Worm (Caenorhabditis elegans) whole organism, L1 larva: Measurements from ENCODE around the gene Y50D4C.3.

Source experiments
- C16A3.4 ChIP-seq: fragments of 150-350 bp; optimal IDR thresholded peaks from 2 replicates; lab custom pipeline; 2014; ENCODE audit warnings: missing biosample characterization, missing genetic modification characterization
- F16B12.6 ChIP-seq: fragments of 150-350 bp; optimal IDR thresholded peaks from 2 replicates; lab custom pipeline; 2014; ENCODE audit warnings: missing biosample characterization, missing genetic modification characterization
- Y116A8C.19 ChIP-seq: sonication (generic microtip); optimal IDR thresholded peaks from 2 replicates; lab custom pipeline; 2016; ENCODE audit warnings: missing compliant biosample characterization, missing genetic modification characterization, borderline replicate concordance
- alr-1 ChIP-seq: fragments of 200-800 bp; sonication (Bioruptor generic); optimal IDR thresholded peaks from 2 replicates; lab custom pipeline; 2018; ENCODE audit warnings: borderline replicate concordance, mild to moderate bottlenecking, missing genetic modification characterization, missing compliant biosample characterization
- aly-2 ChIP-seq: fragments of 150-350 bp; optimal IDR thresholded peaks from 2 replicates; lab custom pipeline; 2014; ENCODE audit warnings: missing biosample characterization, missing genetic modification characterization
- ama-1 ChIP-seq: fragments of 150-350 bp; optimal IDR thresholded peaks from 2 replicates; lab custom pipeline; 2014
- ceh-63 ChIP-seq: fragments of 200-800 bp; sonication (Bioruptor generic); optimal IDR thresholded peaks from 2 replicates; lab custom pipeline; 2018; ENCODE audit warnings: mild to moderate bottlenecking, missing genetic modification characterization, missing compliant biosample characterization
- ceh-82 ChIP-seq, 3 experiments: fragments of 150-350 bp in 1 of 3; sonication (generic microtip) in 2 of 3; optimal IDR thresholded peaks; 2 replicates each; lab custom pipeline; 2014 to 2017; ENCODE audit warnings: missing biosample characterization in 3 of 3, missing genetic modification characterization in 3 of 3
- ceh-90 ChIP-seq: sonication (generic microtip); optimal IDR thresholded peaks from 2 replicates; lab custom pipeline; 2016; ENCODE audit warnings: missing genetic modification characterization, missing compliant biosample characterization
- efl-1 ChIP-seq, 4 experiments: fragments of 150-350 bp; optimal IDR thresholded peaks in 3 of 4; peaks in 1 of 4; 1 replicate in 1 of 4; 2 replicates in 3 of 4; lab custom pipeline; 2014; ENCODE audit warnings: missing biosample characterization in 2 of 4, missing genetic modification characterization in 2 of 4, missing genetic modification reagents in 2 of 4
- efl-3 ChIP-seq: fragments of 200-800 bp; sonication (Bioruptor generic); optimal IDR thresholded peaks from 2 replicates; lab custom pipeline; 2018; ENCODE audit warnings: mild to moderate bottlenecking, missing genetic modification characterization, missing compliant biosample characterization
- egl-13 ChIP-seq: sonication (generic microtip); optimal IDR thresholded peaks from 2 replicates; lab custom pipeline; 2016; ENCODE audit warnings: missing genotype, missing genetic modification reagents, missing genetic modification characterization, missing compliant biosample characterization
- ets-5 ChIP-seq: fragments of 200-800 bp; sonication (Bioruptor generic); IDR thresholded peaks from 2 replicates; pipeline ENCODE4 v1.3.6; 2022; ENCODE audit warnings: missing genetic modification characterization, missing compliant biosample characterization
- fkh-4 ChIP-seq: sonication (generic microtip); optimal IDR thresholded peaks from 2 replicates; lab custom pipeline; 2016; ENCODE audit warnings: missing compliant biosample characterization, missing genetic modification characterization, borderline replicate concordance
- fos-1 ChIP-seq: fragments of 150-350 bp; optimal IDR thresholded peaks from 2 replicates; lab custom pipeline; 2014; ENCODE audit warnings: missing biosample characterization, missing genetic modification characterization
- grh-1 ChIP-seq: fragments of 200-800 bp; sonication (Bioruptor generic); IDR thresholded peaks from 2 replicates; pipeline ENCODE4 v1.3.6; 2022; ENCODE audit warnings: missing genetic modification reagents, missing genetic modification characterization, missing compliant biosample characterization
- isw-1 ChIP-seq: fragments of 200-800 bp; sonication (Bioruptor generic); IDR thresholded peaks from 2 replicates; pipeline ENCODE4 v1.3.6; 2022; ENCODE audit warnings: missing genetic modification characterization, missing compliant biosample characterization
- lin-14 ChIP-seq: fragments of 200-800 bp; sonication (Bioruptor generic); optimal IDR thresholded peaks from 2 replicates; lab custom pipeline; 2018; ENCODE audit warnings: mild to moderate bottlenecking, missing genetic modification characterization, moderate library complexity, missing compliant biosample characterization
- lir-3 ChIP-seq: sonication (generic microtip); optimal IDR thresholded peaks from 2 replicates; lab custom pipeline; 2016; ENCODE audit warnings: mild to moderate bottlenecking, missing genetic modification characterization, moderate library complexity, missing compliant biosample characterization; ENCODE audit not compliant: poor library complexity
- lsy-2 ChIP-seq, 2 experiments: fragments of 150-350 bp; optimal IDR thresholded peaks; 2 replicates each; lab custom pipeline; 2014; ENCODE audit warnings: missing biosample characterization in 2 of 2, missing genetic modification characterization in 2 of 2
- nhr-12 ChIP-seq: sonication (generic microtip); optimal IDR thresholded peaks from 2 replicates; lab custom pipeline; 2017; ENCODE audit warnings: missing biosample characterization, missing genetic modification characterization
- nhr-19 ChIP-seq: fragments of 200-800 bp; sonication (Bioruptor generic); conservative IDR thresholded peaks from 2 replicates; pipeline ENCODE4 v1.3.6; 2022; ENCODE audit warnings: missing genetic modification characterization, missing compliant biosample characterization
- nhr-28 ChIP-seq: fragments of 150-350 bp; optimal IDR thresholded peaks from 2 replicates; lab custom pipeline; 2014; ENCODE audit warnings: missing biosample characterization, missing genetic modification characterization
- nhr-85 ChIP-seq: sonication (generic microtip); peaks from one replicate; lab custom pipeline; 2016; ENCODE audit warnings: missing genetic modification characterization, inconsistent platforms, missing compliant biosample characterization
- pax-3 ChIP-seq: fragments of 200-800 bp; sonication (Bioruptor generic); optimal IDR thresholded peaks from 2 replicates; lab custom pipeline; 2018; ENCODE audit warnings: mild to moderate bottlenecking, missing genetic modification characterization, moderate library complexity, missing compliant biosample characterization
- pqm-1 ChIP-seq: sonication (generic microtip); optimal IDR thresholded peaks from 3 replicates; lab custom pipeline; 2017; ENCODE audit warnings: missing biosample characterization, missing genetic modification characterization
- sox-4 ChIP-seq: sonication (generic microtip); optimal IDR thresholded peaks from 2 replicates; lab custom pipeline; 2016; ENCODE audit warnings: missing genetic modification characterization, missing compliant biosample characterization
- sptf-1 ChIP-seq: fragments of 150-350 bp; optimal IDR thresholded peaks from 2 replicates; lab custom pipeline; 2014; ENCODE audit warnings: missing biosample characterization, missing genetic modification characterization
- sup-37 ChIP-seq: fragments of 200-800 bp; sonication (Bioruptor generic); optimal IDR thresholded peaks from 2 replicates; lab custom pipeline; 2018; ENCODE audit warnings: mild to moderate bottlenecking, missing genetic modification characterization, missing compliant biosample characterization
- swsn-7 ChIP-seq: sonication (generic microtip); optimal IDR thresholded peaks from 2 replicates; lab custom pipeline; 2016; ENCODE audit warnings: missing genetic modification characterization, missing compliant biosample characterization
- unc-130 ChIP-seq: fragments of 150-350 bp; optimal IDR thresholded peaks from 2 replicates; lab custom pipeline; 2017; ENCODE audit warnings: missing biosample characterization, missing genetic modification characterization, inconsistent platforms
- xbp-1 ChIP-seq: sonication (generic microtip); optimal IDR thresholded peaks from 2 replicates; lab custom pipeline; 2016; ENCODE audit warnings: missing genetic modification characterization, missing compliant biosample characterization
- zag-1 ChIP-seq: fragments of 150-350 bp; optimal IDR thresholded peaks from 2 replicates; lab custom pipeline; 2014; ENCODE audit warnings: missing biosample characterization, missing genetic modification characterization
- zip-4 ChIP-seq: fragments of 200-800 bp; sonication (Bioruptor generic); optimal IDR thresholded peaks from 2 replicates; lab custom pipeline; 2018; ENCODE audit warnings: mild to moderate bottlenecking, missing genetic modification characterization, moderate library complexity, missing compliant biosample characterization
- ztf-11 ChIP-seq, 2 experiments: sonication (generic microtip); optimal IDR thresholded peaks; 2 replicates each; lab custom pipeline; 2016 to 2017; ENCODE audit warnings: missing genetic modification characterization in 2 of 2, missing biosample characterization in 1 of 2, missing compliant biosample characterization in 1 of 2
- ztf-4 ChIP-seq: fragments of 150-350 bp; optimal IDR thresholded peaks from 2 replicates; lab custom pipeline; 2014; ENCODE audit warnings: missing biosample characterization, missing genetic modification characterization

Gene Y50D4C.3

ce11 chrV:949760-950159 lies 4.7 kb upstream of the Y50D4C.3 start, which contains the start of gene Y50D4C.6:
Gene Y50D4C.6 (minus strand): TSS chrV:949860.
- TF ChIP-seq pqm-1 (no peak), ets-5 (no peak), sup-37 (no peak), lir-3 (tag; lab: Kevin White, UChicago) (no peak), aly-2 (tag; lab: Kevin White, UChicago) (no peak), efl-3 (GFP tag; lab: Kevin White, UChicago) (no peak), xbp-1 (tag; lab: Kevin White, UChicago) (no peak)

- no peak for TF ChIP-seq ceh-82 (tag; optimal IDR thresholded peaks at IDR 0.05; lab: Kevin White, UChicago)
- TF ChIP-seq efl-1 (optimal IDR thresholded peaks at IDR 0.05; lab: Kevin White, UChicago) = no peak
- peak in 1 of 2 experiments; percentile 52 for TF ChIP-seq efl-1 (GFP tag; optimal IDR thresholded peaks at IDR 0.05 in 1 of 2; lab: Kevin White, UChicago)
Measured at ce11 chrV:949084-949483, 4.0 kb upstream of the Y50D4C.3 start.

- TF ChIP-seq alr-1 (tag; lab: Kevin White, UChicago) (no peak), ceh-90 (tag; lab: Kevin White, UChicago) (no peak), nhr-28 (tag; lab: Kevin White, UChicago) (no peak), ama-1 (lab: Kevin White, UChicago) (no peak), zag-1 (tag; lab: Kevin White, UChicago) (no peak), nhr-19 (GFP tag; lab: Robert Waterston, UW) (no peak), egl-13 (no peak), efl-3 (GFP tag; lab: Kevin White, UChicago) (no peak), fkh-4 (tag; lab: Kevin White, UChicago) (no peak), lin-14 (GFP tag; lab: Kevin White, UChicago) (no peak)
- TF ChIP-seq, all 84 proteins: peak for 0
Measured at ce11 chrV:945828-946227, 784 bp upstream of the Y50D4C.3 start.

- TF ChIP-seq Y116A8C.19 (tag; lab: Kevin White, UChicago) (no peak), efl-1 (optimal IDR thresholded peaks at IDR 0.05; lab: Kevin White, UChicago) (no peak), efl-1 (GFP tag; optimal IDR thresholded peaks at IDR 0.05 in 1 of 2; lab: Kevin White, UChicago) (no peak), grh-1 (GFP tag; lab: Robert Waterston, UW) (no peak), fos-1 (tag; lab: Kevin White, UChicago) (no peak), zag-1 (tag; lab: Kevin White, UChicago) (no peak)
Measured at ce11 chrV:942556-942955, 2.5 kb downstream of the Y50D4C.3 start.

ce11 chrV:939341-939740 lies 5.7 kb downstream of the Y50D4C.3 start:
- TF ChIP-seq nhr-12 (no peak), sox-4 (no peak), zip-4 (GFP tag; lab: Kevin White, UChicago) (no peak), pqm-1 (no peak)
- TF ChIP-seq, all 84 proteins: peak for 0

ce11 chrV:917488-917887 lies 27.6 kb downstream of the Y50D4C.3 start, which contains the start of gene H24K24.2:
Gene H24K24.2 (plus strand): TSS chrV:917788.
- no peak for TF ChIP-seq C16A3.4 (tag; lab: Kevin White, UChicago)
- no peak for TF ChIP-seq isw-1 (GFP tag; lab: Robert Waterston, UW)
- TF ChIP-seq lsy-2 (tag; optimal IDR thresholded peaks at IDR 0.05; lab: Kevin White, UChicago) = no peak
- no peak for TF ChIP-seq pax-3 (tag; lab: Kevin White, UChicago)
- TF ChIP-seq F16B12.6 = no peak
- TF ChIP-seq lir-3 (tag; lab: Kevin White, UChicago) = no peak
- TF ChIP-seq, all 84 proteins: peak for 0

ce11 chrV:915716-916115 lies 29.3 kb downstream of the Y50D4C.3 start:
- TF ChIP-seq sptf-1 (no peak), ama-1 (lab: Kevin White, UChicago) (no peak), swsn-7 (tag; lab: Kevin White, UChicago) (no peak), ceh-90 (tag; lab: Kevin White, UChicago) (no peak), egl-13 (no peak), unc-130 (tag; lab: Kevin White, UChicago) (no peak), xbp-1 (tag; lab: Kevin White, UChicago) (no peak), nhr-12 (no peak), nhr-85 (tag; lab: Kevin White, UChicago) (no peak), ztf-4 (no peak), ztf-11 (tag; optimal IDR thresholded peaks at IDR 0.05; lab: Kevin White, UChicago) (no peak), ceh-63 (GFP tag; lab: Kevin White, UChicago) (no peak)
